Worm (Caenorhabditis elegans) whole organism, early embryonic: ENCODE measurements around the gene sym-1.

Experiments used
- B0310.2 ChIP-seq: sonication (generic microtip); optimal IDR thresholded peaks from 2 replicates; lab custom pipeline; 2016; ENCODE audit warnings: mild to moderate bottlenecking, missing genetic modification characterization, missing compliant biosample characterization
- aly-1 ChIP-seq: sonication (generic microtip); optimal IDR thresholded peaks from 2 replicates; lab custom pipeline; 2016; ENCODE audit warnings: missing genetic modification characterization, missing compliant biosample characterization
- ama-1 ChIP-seq: fragments of 150-350 bp; optimal IDR thresholded peaks from 2 replicates; lab custom pipeline; 2014
- ceh-13 ChIP-seq: fragments of 200-800 bp; sonication (Bioruptor generic); optimal IDR thresholded peaks from 2 replicates; lab custom pipeline; 2018; ENCODE audit warnings: mild to moderate bottlenecking, missing genetic modification characterization, missing compliant biosample characterization
- ets-7 ChIP-seq: sonication (generic microtip); optimal IDR thresholded peaks from 2 replicates; lab custom pipeline; 2016; ENCODE audit warnings: missing genotype, missing genetic modification characterization, missing compliant biosample characterization
- flt-1 ChIP-seq: fragments of 200-800 bp; sonication (Bioruptor generic); IDR thresholded peaks from 2 replicates; pipeline ENCODE4 v1.3.6; 2022; ENCODE audit warnings: missing genetic modification characterization, missing compliant biosample characterization
- sea-1 ChIP-seq: fragments of 200-800 bp; sonication (Bioruptor generic); conservative IDR thresholded peaks from 2 replicates; pipeline ENCODE4 v1.3.6; 2022; ENCODE audit warnings: missing genetic modification characterization, missing compliant biosample characterization
- tbx-11 ChIP-seq: fragments of 200-800 bp; sonication (Bioruptor generic); IDR thresholded peaks from 2 replicates; pipeline ENCODE4 v1.3.6; 2022; ENCODE audit warnings: missing genetic modification characterization, missing compliant biosample characterization
- tbx-37 ChIP-seq: fragments of 200-800 bp; sonication (Bioruptor generic); conservative IDR thresholded peaks from 2 replicates; pipeline ENCODE4 v1.3.6; 2022; ENCODE audit warnings: missing genetic modification reagents, missing genetic modification characterization, missing compliant biosample characterization

- TF ChIP-seq flt-1 (GFP tag; lab: Robert Waterston, UW) (no peak), tbx-11 (no peak), B0310.2 (tag; lab: Kevin White, UChicago) (no peak), ama-1 (lab: Kevin White, UChicago) (no peak), ceh-13 (GFP tag; lab: Kevin White, UChicago) (no peak), sea-1 (GFP tag; lab: Robert Waterston, UW) (no peak), aly-1 (tag; lab: Kevin White, UChicago) (no peak), tbx-37 (GFP tag; lab: Robert Waterston, UW) (no peak), ets-7 (tag; lab: Kevin White, UChicago) (no peak)
Observed at ce11 chrX:14534596-14534995, 46.8 kb upstream of the sym-1 start.
